Fruit fly (Drosophila melanogaster) whole organism, embryonic: ENCODE results near the gene Sirup.

Source experiments
- CG10267 ChIP-seq: fragments of 200-800 bp; sonication (Bioruptor generic); optimal IDR thresholded peaks from 2 replicates; lab custom pipeline; 2018; ENCODE audit warnings: missing biosample characterization, mild to moderate bottlenecking, missing genetic modification characterization, moderate library complexity
- CG10321 ChIP-seq: fragments of 200-800 bp; sonication (Bioruptor generic); IDR thresholded peaks from 2 replicates; pipeline ENCODE4 v1.3.6; 2022; ENCODE audit warnings: missing biosample characterization, missing genetic modification characterization
- CG10543 ChIP-seq: fragments of 200-800 bp; sonication (Bioruptor generic); optimal IDR thresholded peaks from 3 replicates; lab custom pipeline; 2017; ENCODE audit warnings: missing biosample characterization, mild to moderate bottlenecking, missing genetic modification characterization, moderate library complexity
- CG12071 ChIP-seq: fragments of 200-800 bp; sonication (Bioruptor generic); optimal IDR thresholded peaks from 3 replicates; lab custom pipeline; 2018; ENCODE audit warnings: missing biosample characterization, mild to moderate bottlenecking, missing genetic modification characterization
- CG13894 ChIP-seq: fragments of 200-800 bp; sonication (Bioruptor generic); optimal IDR thresholded peaks from 3 replicates; lab custom pipeline; 2018; ENCODE audit warnings: missing biosample characterization, mild to moderate bottlenecking, missing genetic modification characterization, moderate library complexity
- CG14441 ChIP-seq: fragments of 200-800 bp; sonication (Bioruptor generic); IDR thresholded peaks from 2 replicates; pipeline ENCODE4 v1.3.6; 2022; ENCODE audit warnings: missing biosample characterization, missing genetic modification characterization
- CG15479 ChIP-seq: fragments of 200-800 bp; sonication (Bioruptor generic); optimal IDR thresholded peaks from 3 replicates; lab custom pipeline; 2019; ENCODE audit warnings: missing biosample characterization, mild to moderate bottlenecking, missing genetic modification characterization, moderate library complexity
- CG16863 ChIP-seq: fragments of 200-800 bp; sonication (Bioruptor generic); optimal IDR thresholded peaks from 3 replicates; lab custom pipeline; 2016; ENCODE audit warnings: missing biosample characterization, missing genetic modification characterization
- CG17359 ChIP-seq: fragments of 200-800 bp; sonication (Bioruptor generic); optimal IDR thresholded peaks from 3 replicates; lab custom pipeline; 2018; ENCODE audit warnings: missing biosample characterization, mild to moderate bottlenecking, missing genetic modification characterization, moderate library complexity
- CG2116 ChIP-seq: fragments of 200-800 bp; sonication (Bioruptor generic); optimal IDR thresholded peaks from 3 replicates; lab custom pipeline; 2018; ENCODE audit warnings: missing biosample characterization, mild to moderate bottlenecking, missing genetic modification characterization
- CG2199 ChIP-seq: fragments of 200-800 bp; sonication (Bioruptor generic); IDR thresholded peaks from 3 replicates; pipeline ENCODE4 v1.3.6; 2022; ENCODE audit warnings: missing biosample characterization, missing genetic modification characterization
- CG3065 ChIP-seq: fragments of 200-800 bp; sonication (Bioruptor generic); optimal IDR thresholded peaks from 2 replicates; lab custom pipeline; 2016; ENCODE audit warnings: missing biosample characterization, missing genetic modification characterization
- CG31224 ChIP-seq: fragments of 200-800 bp; sonication (Bioruptor generic); IDR thresholded peaks from 2 replicates; pipeline ENCODE4 v1.3.6; 2022; ENCODE audit warnings: missing biosample characterization, missing genetic modification characterization
- CG31441 ChIP-seq: fragments of 200-800 bp; sonication (Bioruptor generic); IDR thresholded peaks from 2 replicates; pipeline ENCODE4 v1.3.6; 2022; ENCODE audit warnings: missing biosample characterization, missing genetic modification characterization
- CG4424 ChIP-seq: fragments of 200-800 bp; sonication (Bioruptor generic); optimal IDR thresholded peaks from 3 replicates; lab custom pipeline; 2016; ENCODE audit warnings: missing biosample characterization, missing genetic modification characterization
- CG6689 ChIP-seq: fragments of 200-800 bp; sonication (Bioruptor generic); IDR thresholded peaks from 2 replicates; pipeline ENCODE4 v1.3.6; 2022; ENCODE audit warnings: missing biosample characterization, missing genetic modification characterization
- CG8290 ChIP-seq, 3 experiments: fragments of 200-800 bp; sonication (Bioruptor generic); optimal IDR thresholded peaks; 2 replicates each; lab custom pipeline; 2016 to 2019; ENCODE audit warnings: missing biosample characterization in 3 of 3, missing genetic modification characterization in 3 of 3, mild to moderate bottlenecking in 2 of 3, moderate library complexity in 1 of 3
- Drgx ChIP-seq: fragments of 200-800 bp; sonication (Bioruptor generic); IDR thresholded peaks from 2 replicates; pipeline ENCODE4 v1.3.6; 2022; ENCODE audit warnings: missing biosample characterization, missing genetic modification characterization
- Elba2 ChIP-seq: fragments of 200-800 bp; sonication (Bioruptor generic); optimal IDR thresholded peaks from 3 replicates; lab custom pipeline; 2016; ENCODE audit warnings: missing biosample characterization, missing genetic modification characterization
- Ets65A ChIP-seq: fragments of 200-800 bp; sonication (Bioruptor generic); peaks from one replicate; lab custom pipeline; 2016; ENCODE audit warnings: missing biosample characterization, missing genetic modification characterization
- GATAe ChIP-seq: fragments of 200-800 bp; sonication (Bioruptor generic); conservative IDR thresholded peaks from 2 replicates; pipeline ENCODE4 v1.3.6; 2022; ENCODE audit warnings: missing biosample characterization, missing genetic modification characterization
- Hmr ChIP-seq: fragments of 200-800 bp; sonication (Bioruptor generic); optimal IDR thresholded peaks from 3 replicates; lab custom pipeline; 2017; ENCODE audit warnings: mild to moderate bottlenecking, missing biosample characterization, missing genetic modification reagents, missing genetic modification characterization
- Hr3 ChIP-seq: fragments of 200-800 bp; sonication (Bioruptor generic); optimal IDR thresholded peaks from 3 replicates; lab custom pipeline; 2016; ENCODE audit warnings: missing biosample characterization, missing genetic modification characterization
- Meics ChIP-seq: fragments of 200-800 bp; sonication (Bioruptor generic); optimal IDR thresholded peaks from 2 replicates; lab custom pipeline; 2017; ENCODE audit warnings: missing biosample characterization, mild to moderate bottlenecking, missing genetic modification characterization
- Taf1 ChIP-seq: fragments of 200-800 bp; sonication (Bioruptor generic); IDR thresholded peaks from 2 replicates; pipeline ENCODE4 v1.3.6; 2022; ENCODE audit warnings: missing biosample characterization, missing genetic modification characterization
- Trl ChIP-seq, 3 experiments: fragments of >200 bp in 2 of 3; fragments of 200-800 bp in 1 of 3; sonication (Bioruptor generic) in 1 of 3; optimal IDR thresholded peaks; 2 replicates in 1 of 3; 3 replicates in 2 of 3; lab custom pipeline; 2016 to 2017; ENCODE audit warnings: missing biosample characterization in 1 of 3, missing genetic modification characterization in 1 of 3
- abd-A ChIP-seq: fragments of 200-800 bp; sonication (Bioruptor generic); optimal IDR thresholded peaks from 3 replicates; lab custom pipeline; 2019; ENCODE audit warnings: missing biosample characterization, mild to moderate bottlenecking, missing genetic modification characterization, moderate library complexity
- ase ChIP-seq: fragments of 200-800 bp; sonication (Bioruptor generic); IDR thresholded peaks from 3 replicates; pipeline ENCODE4 v1.3.6; 2022; ENCODE audit warnings: missing biosample characterization, missing genetic modification characterization
- bigmax ChIP-seq: fragments of 200-800 bp; sonication (Bioruptor generic); optimal IDR thresholded peaks from 2 replicates; lab custom pipeline; 2018; ENCODE audit warnings: missing biosample characterization, mild to moderate bottlenecking, missing genetic modification characterization
- ci ChIP-seq: fragments of 200-800 bp; sonication (Bioruptor generic); IDR thresholded peaks from 3 replicates; pipeline ENCODE4 v1.3.6; 2022; ENCODE audit warnings: missing biosample characterization, missing genetic modification characterization
- crol ChIP-seq: fragments of 200-800 bp; sonication (Bioruptor generic); IDR thresholded peaks from 2 replicates; pipeline ENCODE4 v1.3.6; 2022; ENCODE audit warnings: missing biosample characterization, missing genetic modification characterization
- dmrt99B ChIP-seq: fragments of 200-800 bp; sonication (Bioruptor generic); optimal IDR thresholded peaks from 2 replicates; lab custom pipeline; 2018; ENCODE audit warnings: missing biosample characterization, mild to moderate bottlenecking, missing genetic modification characterization, moderate library complexity
- ewg ChIP-seq: fragments of 200-800 bp; sonication (Bioruptor generic); optimal IDR thresholded peaks from 3 replicates; lab custom pipeline; 2017; ENCODE audit warnings: mild to moderate bottlenecking, missing biosample characterization, missing genetic modification reagents, missing genetic modification characterization
- fd64A ChIP-seq: fragments of 200-800 bp; sonication (Bioruptor generic); optimal IDR thresholded peaks from 3 replicates; lab custom pipeline; 2018; ENCODE audit warnings: missing biosample characterization, mild to moderate bottlenecking, missing genetic modification characterization
- kah ChIP-seq: fragments of 200-800 bp; sonication (Bioruptor generic); optimal IDR thresholded peaks from 2 replicates; lab custom pipeline; 2018; ENCODE audit warnings: missing biosample characterization, mild to moderate bottlenecking, missing genetic modification characterization
- lab ChIP-seq: fragments of 200-800 bp; sonication (Bioruptor generic); optimal IDR thresholded peaks from 3 replicates; lab custom pipeline; 2017; ENCODE audit warnings: missing biosample characterization, missing genetic modification characterization, mild to moderate bottlenecking, moderate library complexity, missing genetic modification reagents
- mirr ChIP-seq: fragments of 200-800 bp; sonication (Bioruptor generic); optimal IDR thresholded peaks from 3 replicates; lab custom pipeline; 2018; ENCODE audit warnings: missing biosample characterization, mild to moderate bottlenecking, missing genetic modification characterization
- mld ChIP-seq: fragments of 200-800 bp; sonication (Bioruptor generic); IDR thresholded peaks from 3 replicates; pipeline ENCODE4 v1.3.6; 2022; ENCODE audit warnings: missing biosample characterization, missing genetic modification characterization; ENCODE audit not compliant: partially characterized antibody
- peb ChIP-seq: fragments of 200-800 bp; sonication (Bioruptor generic); IDR thresholded peaks from 2 replicates; pipeline ENCODE4 v1.3.6; 2022; ENCODE audit warnings: missing biosample characterization, missing genetic modification characterization
- row ChIP-seq: fragments of 200-800 bp; sonication (Bioruptor generic); IDR thresholded peaks from 3 replicates; pipeline ENCODE4 v1.3.6; 2022; ENCODE audit warnings: missing biosample characterization, missing genetic modification characterization
- scrt ChIP-seq: fragments of 200-800 bp; sonication (Bioruptor generic); optimal IDR thresholded peaks from 2 replicates; lab custom pipeline; 2018; ENCODE audit warnings: missing biosample characterization, mild to moderate bottlenecking, missing genetic modification characterization, moderate library complexity
- sens ChIP-seq: fragments of 200-800 bp; sonication (Bioruptor generic); peaks from one replicate; lab custom pipeline; 2016; ENCODE audit warnings: missing biosample characterization, missing genetic modification characterization
- stc ChIP-seq: fragments of 200-800 bp; sonication (Bioruptor generic); IDR thresholded peaks from 2 replicates; pipeline ENCODE4 v1.3.6; 2022; ENCODE audit warnings: missing biosample characterization, missing genetic modification characterization
- sug ChIP-seq: fragments of 200-800 bp; optimal IDR thresholded peaks from 2 replicates; lab custom pipeline; 2019; ENCODE audit warnings: missing biosample characterization, mild to moderate bottlenecking, missing genetic modification characterization, moderate library complexity
- tll ChIP-seq, 2 experiments: fragments of 200-800 bp in 1 of 2; fragments of >200 bp in 1 of 2; sonication (Bioruptor generic) in 1 of 2; optimal IDR thresholded peaks; 2 replicates each; lab custom pipeline; 2017 to 2019; ENCODE audit warnings: missing biosample characterization in 2 of 2, missing genetic modification characterization in 2 of 2, mild to moderate bottlenecking in 1 of 2, moderate library complexity in 1 of 2
- usp ChIP-seq: fragments of >200 bp; optimal IDR thresholded peaks from 2 replicates; lab custom pipeline; 2017; ENCODE audit warnings: missing biosample characterization, missing genetic modification characterization
- vfl ChIP-seq: fragments of 200-800 bp; sonication (Bioruptor generic); optimal IDR thresholded peaks from 2 replicates; lab custom pipeline; 2016; ENCODE audit warnings: missing biosample characterization, missing genetic modification characterization
- zen2 ChIP-seq: fragments of 200-800 bp; sonication (Bioruptor generic); IDR thresholded peaks from 3 replicates; pipeline ENCODE4 v1.3.6; 2022; ENCODE audit warnings: missing biosample characterization, missing genetic modification characterization; ENCODE audit not compliant: partially characterized antibody
- zfh2 ChIP-seq: fragments of 200-800 bp; sonication (Bioruptor generic); optimal IDR thresholded peaks from 2 replicates; lab custom pipeline; 2016; ENCODE audit warnings: missing biosample characterization, missing genetic modification characterization

Sirup gene

DNA sequence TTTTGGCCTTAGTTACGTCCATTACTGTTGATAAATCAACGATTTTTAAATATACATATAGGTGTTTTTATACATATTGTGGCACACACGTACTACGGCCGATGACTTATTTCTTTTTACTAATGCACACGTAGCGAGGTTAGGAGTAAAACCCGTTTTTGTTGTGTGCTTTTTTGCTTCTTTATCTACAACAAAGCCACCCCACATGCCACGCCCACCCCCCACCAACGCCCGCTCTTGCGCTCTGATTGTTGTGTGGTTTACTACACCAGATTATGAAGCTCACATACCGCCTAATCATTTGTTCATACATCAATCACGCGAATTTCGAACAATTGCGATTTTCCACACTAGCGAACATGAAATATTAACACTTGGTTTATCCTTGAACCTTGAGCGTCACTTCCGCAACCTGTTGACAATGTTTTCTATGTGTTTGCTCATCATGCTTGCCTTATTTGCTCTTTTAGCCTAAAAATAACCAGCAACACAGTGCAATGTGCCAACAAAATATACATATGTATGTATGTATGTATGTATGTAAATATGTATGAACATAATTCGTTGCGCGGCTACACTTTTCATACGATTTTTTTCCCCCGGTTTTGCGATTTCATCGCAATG is 5.5 kb upstream of the Sirup start (continued):
- TF ChIP-seq ase (GFP tag; lab: Robert Waterston, UW) (no peak), CG10543 (GFP tag; lab: Kevin White, UChicago) (peak; percentile 60), CG6689 (GFP tag; lab: Robert Waterston, UW) (no peak), GATAe (GFP tag; lab: Robert Waterston, UW) (0 out of 2 replicates have a peak, but pooled peaks have one; percentile 31), CG10267 (tag; lab: Kevin White, UChicago) (no peak), scrt (GFP tag; lab: Kevin White, UChicago) (peak; percentile 64), CG13894 (no peak), Ets65A (GFP tag; lab: Kevin White, UChicago) (no peak), mld (GFP tag; lab: Robert Waterston, UW) (0 out of 3 replicates have a peak, but pooled peaks have one; percentile 11), Meics (GFP tag; lab: Kevin White, UChicago) (peak; percentile 3), fd64A (no peak), zfh2 (GFP tag; lab: Kevin White, UChicago) (peak; percentile 13), CG14441 (GFP tag; lab: Robert Waterston, UW) (0 out of 2 replicates have a peak, but pooled peaks have one; percentile 35), row (GFP tag; lab: Robert Waterston, UW) (no peak), CG17359 (tag; lab: Kevin White, UChicago) (peak; percentile 23), zen2 (GFP tag; lab: Robert Waterston, UW) (no peak), CG2199 (GFP tag; lab: Robert Waterston, UW) (0 out of 3 replicates have a peak, but pooled peaks have one; percentile 6), tll (GFP tag; optimal IDR thresholded peaks at IDR 0.05; lab: Kevin White, UChicago) (no peak), Hr3 (no peak), ewg (GFP tag; lab: Kevin White, UChicago) (peak; percentile 35), bigmax (GFP tag; lab: Kevin White, UChicago) (peak; percentile 38), dmrt99B (tag; lab: Kevin White, UChicago) (no peak), CG16863 (GFP tag; lab: Kevin White, UChicago) (no peak), usp (GFP tag; lab: Kevin White, UChicago) (no peak), lab (GFP tag; lab: Kevin White, UChicago) (peak; percentile 33), abd-A (peak; percentile 48), Taf1 (GFP tag; lab: Robert Waterston, UW) (0 out of 2 replicates have a peak, but pooled peaks have one; percentile 4), Elba2 (no peak), CG31224 (GFP tag; lab: Robert Waterston, UW) (no peak), CG15479 (GFP tag; lab: Kevin White, UChicago) (peak; percentile 6), vfl (GFP tag; lab: Kevin White, UChicago) (no peak), stc (GFP tag; lab: Robert Waterston, UW) (peak; percentile 14; the same call in 1 of the 2 replicates), CG10321 (GFP tag; lab: Robert Waterston, UW) (no peak), CG8290 (GFP tag; optimal IDR thresholded peaks at IDR 0.05; lab: Kevin White, UChicago) (no peak), CG8290 (tag; optimal IDR thresholded peaks at IDR 0.05; lab: Kevin White, UChicago) (peak in 1 of 2 experiments; percentile 60), CG12071 (GFP tag; lab: Kevin White, UChicago) (peak; percentile 4), CG2116 (GFP tag; lab: Kevin White, UChicago) (no peak), sens (GFP tag; lab: Kevin White, UChicago) (no peak), Trl (optimal IDR thresholded peaks at IDR 0.05; lab: Kevin White, UChicago) (peak in 1 of 2 experiments; percentile 21), Trl (GFP tag; optimal IDR thresholded peaks at IDR 0.05; lab: Kevin White, UChicago) (no peak), peb (GFP tag; lab: Robert Waterston, UW) (no peak), sug (tag; lab: Kevin White, UChicago) (peak; percentile 58), kah (GFP tag; lab: Kevin White, UChicago) (peak; percentile 87), Drgx (GFP tag; lab: Robert Waterston, UW) (peak; percentile 16; the same call in 1 of the 2 replicates), CG31441 (GFP tag; lab: Robert Waterston, UW) (no peak), ci (peak; percentile 61; the same call in 1 of the 3 replicates), Hmr (GFP tag; lab: Kevin White, UChicago) (peak; percentile 49), CG3065 (GFP tag; lab: Kevin White, UChicago) (peak; percentile 25), crol (peak; percentile 79), mirr (peak; percentile 19), CG4424 (GFP tag; lab: Kevin White, UChicago) (no peak)
